Worm (Caenorhabditis elegans): ENCODE results near the gene T28C6.8.

Gene T28C6.8

ce11 chrIV:8796246-8796645 is 34.3 kb downstream of the T28C6.8 start:
- TF ChIP-seq tbx-2 (tag; optimal IDR thresholded peaks at IDR 0.05) = no peak
- TF ChIP-seq snpc-4 (tag; optimal IDR thresholded peaks at IDR 0.05) = peak; percentile 41
- TF ChIP-seq fkh-10 (GFP tag; optimal IDR thresholded peaks at IDR 0.05) = peak; percentile 68
- peak; percentile 26 for TF ChIP-seq hmg-11 (tag; optimal IDR thresholded peaks at IDR 0.05)
- TF ChIP-seq nfya-1 (tag; optimal IDR thresholded peaks at IDR 0.05; ENCODE audit: insufficient read depth) = peak; percentile 66
- TF ChIP-seq lin-39 (tag; optimal IDR thresholded peaks at IDR 0.05) = peak; percentile 64
- TF ChIP-seq ceh-16 (tag; optimal IDR thresholded peaks at IDR 0.05) = no peak
- no peak for TF ChIP-seq ztf-11 (tag; optimal IDR thresholded peaks at IDR 0.05)

DNA sequence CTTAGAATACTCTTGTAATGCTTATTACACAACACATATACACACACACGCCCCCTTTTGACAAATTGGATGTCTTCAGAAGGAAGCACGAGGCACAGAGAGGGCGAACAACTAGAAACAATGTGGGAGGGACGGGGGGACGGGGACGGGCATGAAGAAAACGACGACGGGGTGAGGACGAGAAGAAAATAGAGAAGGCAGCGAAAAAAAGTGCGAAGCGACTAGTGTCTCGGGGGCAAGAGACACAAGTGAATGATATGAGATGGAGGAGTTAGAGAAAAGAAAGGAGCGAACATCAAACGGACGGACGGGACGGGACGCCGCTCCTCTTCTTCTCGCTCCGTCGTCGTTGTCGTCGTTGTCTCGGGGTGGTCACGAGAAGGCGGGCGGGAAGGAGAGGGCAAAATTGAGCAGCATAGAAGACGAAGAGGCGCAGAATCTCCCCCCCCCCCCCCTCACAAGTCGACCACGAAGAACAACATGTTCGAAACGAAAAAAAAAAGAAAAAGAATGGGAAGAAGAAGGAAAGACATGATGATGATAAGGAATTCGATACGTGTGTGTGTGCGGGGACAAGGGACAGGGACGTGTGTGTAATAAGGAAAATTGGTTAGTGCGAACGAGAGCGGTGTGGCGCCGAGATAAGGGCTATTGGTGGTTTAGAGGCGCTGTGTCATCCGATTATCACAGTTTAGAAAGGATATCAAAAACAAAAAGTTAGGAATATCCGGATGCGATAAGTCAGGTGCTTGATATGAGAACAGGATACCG is 35.4 kb downstream of the T28C6.8 start:
- TF ChIP-seq nhr-43 (tag; optimal IDR thresholded peaks at IDR 0.05; ENCODE audit: poor library complexity, severe bottlenecking) (peak; percentile 62), ceh-16 (tag; optimal IDR thresholded peaks at IDR 0.05) (no peak), lin-15B (tag; optimal IDR thresholded peaks at IDR 0.05) (peak; percentile 17), daf-12 (tag; optimal IDR thresholded peaks at IDR 0.05) (peak; percentile 7), skn-1 (tag; optimal IDR thresholded peaks at IDR 0.05) (peak; percentile 12), nhr-237 (tag; optimal IDR thresholded peaks at IDR 0.05) (no peak), unc-62 (GFP tag; optimal IDR thresholded peaks at IDR 0.05) (peak; percentile 80), nfya-1 (tag; optimal IDR thresholded peaks at IDR 0.05; ENCODE audit: insufficient read depth) (peak; percentile 81), egl-5 (tag; optimal IDR thresholded peaks at IDR 0.05) (no peak), nhr-67 (tag; optimal IDR thresholded peaks at IDR 0.05) (no peak), nhr-11 (tag; optimal IDR thresholded peaks at IDR 0.05) (no peak), egl-27 (tag; optimal IDR thresholded peaks at IDR 0.05) (peak; percentile 53), ceh-82 (tag; optimal IDR thresholded peaks at IDR 0.05) (peak; percentile 49), fkh-10 (GFP tag; optimal IDR thresholded peaks at IDR 0.05) (peak; percentile 90), pha-4 (tag; optimal IDR thresholded peaks at IDR 0.05) (peak; percentile 68), elt-3 (tag; optimal IDR thresholded peaks at IDR 0.05) (peak in 1 of 3 experiments; percentile 11), mml-1 (tag; optimal IDR thresholded peaks at IDR 0.05) (no peak), snpc-4 (tag; optimal IDR thresholded peaks at IDR 0.05) (peak; percentile 83), ama-1 (optimal IDR thresholded peaks at IDR 0.05) (no peak), nhr-23 (tag; optimal IDR thresholded peaks at IDR 0.05) (peak; percentile 83), nhr-76 (tag; optimal IDR thresholded peaks at IDR 0.05) (no peak), ztf-11 (tag; optimal IDR thresholded peaks at IDR 0.05) (no peak), elt-2 (tag; optimal IDR thresholded peaks at IDR 0.05) (peak; percentile 97), hmg-11 (tag; optimal IDR thresholded peaks at IDR 0.05) (peak; percentile 80), ZK546.5 (tag; optimal IDR thresholded peaks at IDR 0.05) (no peak), zag-1 (tag; optimal IDR thresholded peaks at IDR 0.05) (peak; percentile 29), jun-1 (tag; optimal IDR thresholded peaks at IDR 0.05) (peak; percentile 77), unc-39 (tag; optimal IDR thresholded peaks at IDR 0.05) (no peak), ceh-9 (tag; optimal IDR thresholded peaks at IDR 0.05) (no peak), tbx-2 (tag; optimal IDR thresholded peaks at IDR 0.05) (peak; percentile 71), eor-1 (tag; optimal IDR thresholded peaks at IDR 0.05) (no peak), fkh-2 (tag; optimal IDR thresholded peaks at IDR 0.05) (no peak), nhr-77 (tag; optimal IDR thresholded peaks at IDR 0.05) (no peak), elt-1 (tag; optimal IDR thresholded peaks at IDR 0.05) (peak; percentile 65), nhr-12 (tag; optimal IDR thresholded peaks at IDR 0.05) (no peak), lsy-12 (tag; optimal IDR thresholded peaks at IDR 0.05) (peak; percentile 82), lin-39 (tag; optimal IDR thresholded peaks at IDR 0.05) (peak; percentile 79), ceh-28 (tag; optimal IDR thresholded peaks at IDR 0.05) (peak; percentile 57), nhr-28 (tag; optimal IDR thresholded peaks at IDR 0.05) (no peak), fos-1 (tag; optimal IDR thresholded peaks at IDR 0.05) (no peak), mdl-1 (tag; optimal IDR thresholded peaks at IDR 0.05) (peak; percentile 75), pqm-1 (tag; optimal IDR thresholded peaks at IDR 0.05) (peak; percentile 56), ztf-4 (tag; optimal IDR thresholded peaks at IDR 0.05) (peak; percentile 67), R02D3.7 (tag; optimal IDR thresholded peaks at IDR 0.05) (peak; percentile 46), nhr-25 (tag; optimal IDR thresholded peaks at IDR 0.05) (peak; percentile 88), aly-2 (tag; optimal IDR thresholded peaks at IDR 0.05) (no peak), sea-2 (GFP tag; optimal IDR thresholded peaks at IDR 0.05) (no peak)
